Fruit fly (Drosophila melanogaster): ENCODE results near the gene CG9727.
A peak's percentile ranks its signal among the peaks of the same experiment; 100 is the strongest.

CG9727 gene

dm6 chr3R:6404174-6404573 lies 52.3 kb downstream of the CG9727 start (continued):
- TF ChIP-seq Dref (GFP tag; IDR thresholded peaks at IDR 0.05) (no peak), CG10462 (GFP tag; optimal IDR thresholded peaks at IDR 0.05) (peak; percentile 44), CG6683 (GFP tag; optimal IDR thresholded peaks at IDR 0.05) (no peak), Atf-2 (GFP tag; optimal IDR thresholded peaks at IDR 0.05) (peak; percentile 18), CG2199 (GFP tag; IDR thresholded peaks at IDR 0.05) (0 out of 3 replicates have a peak, but pooled peaks have one; percentile 27), CG6791 (GFP tag; IDR thresholded peaks at IDR 0.05; ENCODE audit: partially characterized antibody) (no peak), crc (GFP tag; optimal IDR thresholded peaks at IDR 0.05) (peak; percentile 58), CG7839 (tag; optimal IDR thresholded peaks at IDR 0.05) (peak; percentile 85), kay (GFP tag; optimal IDR thresholded peaks at IDR 0.05) (peak; percentile 28), Ravus (GFP tag; IDR thresholded peaks at IDR 0.05) (peak; percentile 69), hbn (GFP tag; IDR thresholded peaks at IDR 0.05; ENCODE audit: partially characterized antibody) (no peak), CG15696 (tag; optimal IDR thresholded peaks at IDR 0.05) (peak; percentile 35), Drgx (GFP tag; IDR thresholded peaks at IDR 0.05) (peak; percentile 89), CG13894 (tag; optimal IDR thresholded peaks at IDR 0.05) (no peak), lilli (GFP tag; optimal IDR thresholded peaks at IDR 0.05) (peak; percentile 83), CG1024 (GFP tag; IDR thresholded peaks at IDR 0.05) (peak; percentile 64; the same call in 1 of the 2 replicates), Pdp1 (GFP tag; optimal IDR thresholded peaks at IDR 0.05) (peak; percentile 77), ranshi (GFP tag; IDR thresholded peaks at IDR 0.05) (peak; percentile 86), Asciz (GFP tag; optimal IDR thresholded peaks at IDR 0.05) (peak; percentile 77), ken (GFP tag; IDR thresholded peaks at IDR 0.05) (peak; percentile 86), sqz (GFP tag; optimal IDR thresholded peaks at IDR 0.05) (peak; percentile 49), CG17612 (GFP tag; IDR thresholded peaks at IDR 0.05) (peak; percentile 79), ewg (GFP tag; optimal IDR thresholded peaks at IDR 0.05) (peak; percentile 67), Sox102F (GFP tag; optimal IDR thresholded peaks at IDR 0.05) (peak; percentile 89), CrebB (tag; optimal IDR thresholded peaks at IDR 0.05) (no peak), CG17829 (tag; optimal IDR thresholded peaks at IDR 0.05) (peak; percentile 72), CG3407 (GFP tag; optimal IDR thresholded peaks at IDR 0.05) (peak; percentile 75), HLH54F (GFP tag; optimal IDR thresholded peaks at IDR 0.05) (peak; percentile 62), CG11504 (tag; optimal IDR thresholded peaks at IDR 0.05) (peak; percentile 83), zfh1 (GFP tag; IDR thresholded peaks at IDR 0.05) (peak; percentile 87), Hsf (GFP tag; optimal IDR thresholded peaks at IDR 0.05) (peak; percentile 85), repo (GFP tag; optimal IDR thresholded peaks at IDR 0.05) (peak; percentile 75), CG34376 (GFP tag; optimal IDR thresholded peaks at IDR 0.05) (no peak), C15 (GFP tag; IDR thresholded peaks at IDR 0.05) (peak; percentile 82; the same call in 2 of the 3 replicates), CG12236 (GFP tag; optimal IDR thresholded peaks at IDR 0.05) (peak; percentile 64), nerfin-2 (GFP tag; IDR thresholded peaks at IDR 0.05; ENCODE audit: partially characterized antibody) (no peak), CG10959 (GFP tag; IDR thresholded peaks at IDR 0.05) (no peak; the same call in 1 of the 2 replicates), disco-r (GFP tag; optimal IDR thresholded peaks at IDR 0.05) (peak; percentile 16), Hr78 (GFP tag; optimal IDR thresholded peaks at IDR 0.05) (peak in 1 of 2 experiments; percentile 33), Dfd (GFP tag; optimal IDR thresholded peaks at IDR 0.05) (no peak), CG9932 (GFP tag; IDR thresholded peaks at IDR 0.05) (peak; percentile 81), CG15601 (tag; optimal IDR thresholded peaks at IDR 0.05) (peak; percentile 63), TFAM (GFP tag; optimal IDR thresholded peaks at IDR 0.05) (no peak), Mes4 (GFP tag; optimal IDR thresholded peaks at IDR 0.05) (peak; percentile 40), Fer3 (tag; optimal IDR thresholded peaks at IDR 0.05) (peak; percentile 84), CG14014 (GFP tag; IDR thresholded peaks at IDR 0.05) (peak; percentile 87), CG34422 (GFP tag; IDR thresholded peaks at IDR 0.05) (no peak; the same call in none of the 3 replicates), CG2875 (GFP tag; optimal IDR thresholded peaks at IDR 0.05) (peak; percentile 65), BtbVII (GFP tag; optimal IDR thresholded peaks at IDR 0.05) (peak; percentile 51), CG32532 (GFP tag; IDR thresholded peaks at IDR 0.05) (peak; percentile 91)

Data from whole organism, embryonic.